Fruit fly (Drosophila melanogaster) whole organism, pupa: ENCODE results near the gene vsg.

Experiments used
- CG12605 ChIP-seq: fragments of 200-800 bp; sonication (Bioruptor generic); IDR thresholded peaks from 2 replicates; pipeline ENCODE4 v1.3.6; 2022; ENCODE audit warnings: missing biosample characterization, missing genetic modification characterization
- CG13204 ChIP-seq: fragments of 200-800 bp; sonication (Bioruptor generic); optimal IDR thresholded peaks from 2 replicates; lab custom pipeline; 2018; ENCODE audit warnings: missing biosample characterization, mild to moderate bottlenecking, missing genetic modification characterization, moderate library complexity
- CG15710 ChIP-seq: fragments of 200-800 bp; sonication (Bioruptor generic); optimal IDR thresholded peaks from 2 replicates; lab custom pipeline; 2018; ENCODE audit warnings: missing biosample characterization, mild to moderate bottlenecking, missing genetic modification characterization, moderate library complexity
- CG4496 ChIP-seq: fragments of 200-800 bp; sonication (Bioruptor generic); IDR thresholded peaks from 3 replicates; pipeline ENCODE4 v1.3.6; 2022; ENCODE audit warnings: missing biosample characterization, missing genetic modification characterization
- CG8301 ChIP-seq: fragments of 200-800 bp; sonication (Bioruptor generic); optimal IDR thresholded peaks from 2 replicates; lab custom pipeline; 2018; ENCODE audit warnings: missing biosample characterization, mild to moderate bottlenecking, missing genetic modification characterization
- CG9948 ChIP-seq: fragments of 200-800 bp; sonication (Bioruptor generic); optimal IDR thresholded peaks from 2 replicates; lab custom pipeline; 2018; ENCODE audit warnings: missing biosample characterization, mild to moderate bottlenecking, missing genetic modification characterization, moderate library complexity
- Ets98B ChIP-seq: fragments of 200-800 bp; sonication (Bioruptor generic); IDR thresholded peaks from 2 replicates; pipeline ENCODE4 v1.3.6; 2022; ENCODE audit warnings: missing biosample characterization, missing genetic modification characterization
- Pif1A ChIP-seq: fragments of 200-800 bp; sonication (Bioruptor generic); optimal IDR thresholded peaks from 3 replicates; lab custom pipeline; 2016; ENCODE audit warnings: missing biosample characterization, missing genetic modification characterization
- Snoo ChIP-seq: fragments of 200-800 bp; sonication (Bioruptor generic); optimal IDR thresholded peaks from 3 replicates; lab custom pipeline; 2017; ENCODE audit warnings: missing biosample characterization, mild to moderate bottlenecking, missing genetic modification characterization, inconsistent platforms
- fd96Ca ChIP-seq: fragments of 200-800 bp; sonication (Bioruptor generic); IDR thresholded peaks from 3 replicates; pipeline ENCODE4 v1.3.6; 2022; ENCODE audit warnings: missing biosample characterization, missing genetic modification characterization
- gl ChIP-seq: fragments of 200-800 bp; sonication (Bioruptor generic); optimal IDR thresholded peaks from 2 replicates; lab custom pipeline; 2018; ENCODE audit warnings: missing biosample characterization, mild to moderate bottlenecking, missing genetic modification characterization
- rn ChIP-seq: fragments of 200-800 bp; sonication (Bioruptor generic); IDR thresholded peaks from 2 replicates; pipeline ENCODE4 v1.3.6; 2022; ENCODE audit warnings: missing biosample characterization, missing genetic modification characterization

DNA sequence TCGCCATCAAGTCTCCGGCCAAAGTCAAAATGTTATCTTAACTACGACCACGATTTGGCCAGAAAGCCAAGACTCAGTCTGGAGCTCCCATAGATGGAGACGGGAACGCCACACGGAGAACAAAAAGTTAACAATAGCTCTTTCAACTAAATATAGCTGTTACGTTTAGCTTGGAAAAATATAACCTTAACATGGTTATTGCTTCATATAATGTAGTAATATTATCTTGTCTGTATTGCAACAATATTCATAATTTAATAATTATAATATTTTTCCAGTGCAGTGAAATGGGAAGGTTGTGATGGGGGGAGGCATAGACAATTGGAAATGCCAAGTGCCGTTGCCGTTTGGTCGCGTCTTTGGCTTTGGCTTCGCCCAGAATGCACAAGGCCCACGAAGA is 31.3 kb downstream of the vsg start:
- TF ChIP-seq CG12605 (peak; percentile 65), CG13204 (no peak), gl (tag; lab: Kevin White, UChicago) (no peak), Ets98B (GFP tag; lab: Robert Waterston, UW) (peak; percentile 80), Snoo (tag; lab: Kevin White, UChicago) (no peak), Pif1A (GFP tag; lab: Kevin White, UChicago) (peak; percentile 11), CG8301 (tag; lab: Kevin White, UChicago) (peak; percentile 92), fd96Ca (GFP tag; lab: Robert Waterston, UW) (0 out of 3 replicates have a peak, but pooled peaks have one; percentile 45), rn (GFP tag; lab: Robert Waterston, UW) (0 out of 2 replicates have a peak, but pooled peaks have one; percentile 35), CG15710 (tag; lab: Kevin White, UChicago) (peak; percentile 22), CG4496 (GFP tag; lab: Robert Waterston, UW) (peak; percentile 73; the same call in 2 of the 3 replicates), CG9948 (tag; lab: Kevin White, UChicago) (peak; percentile 45)
